Fruit fly (Drosophila melanogaster) whole organism, adult: ENCODE measurements around the gene CG32544.

Experiments
- CG11617 ChIP-seq: fragments of 200-800 bp; sonication (Bioruptor generic); optimal IDR thresholded peaks from 2 replicates; lab custom pipeline; 2017; ENCODE audit warnings: mild to moderate bottlenecking, missing biosample characterization, missing genetic modification reagents, missing genetic modification characterization
- CG12768 ChIP-seq: fragments of 200-800 bp; sonication (Bioruptor generic); optimal IDR thresholded peaks from 2 replicates; lab custom pipeline; 2017; ENCODE audit warnings: missing biosample characterization, missing genetic modification characterization, mild to moderate bottlenecking, moderate library complexity, missing genetic modification reagents
- CG14711 ChIP-seq: fragments of 200-800 bp; sonication (Bioruptor generic); optimal IDR thresholded peaks from 2 replicates; lab custom pipeline; 2018; ENCODE audit warnings: missing biosample characterization, mild to moderate bottlenecking, missing genetic modification characterization, moderate library complexity
- CG33017 ChIP-seq: fragments of 200-800 bp; sonication (Bioruptor generic); optimal IDR thresholded peaks from 2 replicates; lab custom pipeline; 2018; ENCODE audit warnings: missing biosample characterization, mild to moderate bottlenecking, missing genetic modification characterization, moderate library complexity
- CG5204 ChIP-seq: fragments of 200-800 bp; sonication (Bioruptor generic); optimal IDR thresholded peaks from 2 replicates; lab custom pipeline; 2016; ENCODE audit warnings: missing biosample characterization, missing genetic modification characterization
- Clk ChIP-seq: fragments of 200-800 bp; sonication (Bioruptor generic); optimal IDR thresholded peaks from 2 replicates; lab custom pipeline; 2017; ENCODE audit warnings: missing biosample characterization, missing genetic modification characterization
- Hr96 ChIP-seq: fragments of 200-800 bp; sonication (Bioruptor generic); optimal IDR thresholded peaks from 2 replicates; lab custom pipeline; 2016; ENCODE audit warnings: missing biosample characterization, missing genetic modification characterization
- Mnt ChIP-seq: fragments of 200-800 bp; sonication (Bioruptor generic); optimal IDR thresholded peaks from 2 replicates; lab custom pipeline; 2016; ENCODE audit warnings: missing biosample characterization, mild to moderate bottlenecking, missing genetic modification characterization
- kay ChIP-seq: fragments of 200-800 bp; sonication (Bioruptor generic); peaks from one replicate; lab custom pipeline; 2016; ENCODE audit warnings: missing biosample characterization, missing genetic modification characterization, borderline replicate concordance
- ovo ChIP-seq: fragments of 200-800 bp; sonication (Bioruptor generic); optimal IDR thresholded peaks from 2 replicates; lab custom pipeline; 2016; ENCODE audit warnings: missing biosample characterization, missing genetic modification characterization
- pad ChIP-seq: fragments of 200-800 bp; sonication (Bioruptor generic); optimal IDR thresholded peaks from 3 replicates; lab custom pipeline; 2017; ENCODE audit warnings: missing biosample characterization, missing genetic modification characterization, mild to moderate bottlenecking, moderate library complexity, missing genetic modification reagents
- tj ChIP-seq: fragments of 200-800 bp; sonication (Bioruptor generic); optimal IDR thresholded peaks from 3 replicates; lab custom pipeline; 2017; ENCODE audit warnings: missing biosample characterization, mild to moderate bottlenecking, missing genetic modification characterization, moderate library complexity
- toe ChIP-seq: fragments of 200-800 bp; sonication (Bioruptor generic); optimal IDR thresholded peaks from 2 replicates; lab custom pipeline; 2016; ENCODE audit warnings: missing biosample characterization, missing genetic modification characterization

DNA sequence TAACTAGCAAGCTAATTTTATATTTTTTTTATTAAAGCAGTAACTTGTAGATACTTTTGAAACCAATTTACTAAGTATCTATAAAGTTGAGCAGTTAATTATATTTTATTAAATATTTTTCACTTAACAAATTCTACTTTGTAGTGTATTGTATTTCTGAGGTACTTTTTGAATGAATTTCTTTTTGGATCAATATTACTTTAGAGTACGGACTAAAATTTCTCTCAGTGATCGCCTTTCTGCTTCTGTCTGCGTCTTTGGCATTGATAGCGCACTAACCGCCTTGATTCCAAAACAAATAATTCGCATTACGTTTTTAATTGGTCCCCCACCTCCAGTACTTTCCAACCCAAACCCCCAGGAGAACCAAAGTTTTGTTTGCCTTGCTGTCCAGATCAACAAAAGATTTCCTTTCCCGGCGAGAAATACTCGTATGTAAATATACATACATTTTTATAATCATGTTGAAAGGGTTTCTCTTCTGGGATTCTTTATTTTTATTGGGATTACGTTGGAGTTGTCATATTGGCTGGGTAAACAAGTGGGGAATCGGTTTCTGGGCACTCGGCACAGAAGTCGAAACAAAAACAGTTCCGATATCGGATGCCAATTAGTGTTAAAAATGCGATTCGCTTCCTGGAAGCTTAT lies 21.0 kb upstream of the CG32544 start:
- TF ChIP-seq toe (GFP tag; lab: Kevin White, UChicago): no peak
- TF ChIP-seq kay (GFP tag; lab: Kevin White, UChicago): no peak
- no peak for TF ChIP-seq CG14711 (tag; lab: Kevin White, UChicago)
- TF ChIP-seq Clk (GFP tag; lab: Kevin White, UChicago): no peak
- TF ChIP-seq ovo (GFP tag; lab: Kevin White, UChicago): no peak
- TF ChIP-seq CG5204: no peak
- no peak for TF ChIP-seq CG33017 (tag; lab: Kevin White, UChicago)
- TF ChIP-seq tj (GFP tag; lab: Kevin White, UChicago): no peak
- no peak for TF ChIP-seq Hr96 (GFP tag; lab: Kevin White, UChicago)
- TF ChIP-seq CG12768: no peak
- no peak for TF ChIP-seq Mnt (GFP tag; lab: Kevin White, UChicago)
- TF ChIP-seq CG11617: no peak
- no peak for TF ChIP-seq pad (GFP tag; lab: Kevin White, UChicago)
